2 fruit fly cellular contexts compared by ENCODE assay signal in genomic region chr3R:16847245-16847644, dm6.
A peak's percentile ranks its signal among the peaks of the same experiment; 100 is the strongest.
TF ChIP-seq lines count a peak whose summit lies in the region.

No protein-coding gene starts in this region.

TF ChIP-seq in whole organism, embryonic, 481 proteins besides CTCF, POLR2A, EP300 and RAD21 (continued from another document and continues in another):
- TF ChIP-seq ase (GFP tag; IDR thresholded peaks at IDR 0.05; lab: Robert Waterston, UW) (peak; percentile 49; the same call in 1 of the 3 replicates), stwl (tag; optimal IDR thresholded peaks at IDR 0.05; lab: Kevin White, UChicago) (no peak), pb (GFP tag; optimal IDR thresholded peaks at IDR 0.05; lab: Kevin White, UChicago) (peak; percentile 54), onecut (GFP tag; IDR thresholded peaks at IDR 0.05; lab: Robert Waterston, UW) (peak; percentile 33; the same call in 1 of the 2 replicates), trem (tag; optimal IDR thresholded peaks at IDR 0.05; lab: Kevin White, UChicago) (no peak), bbx (GFP tag; IDR thresholded peaks at IDR 0.05; lab: Robert Waterston, UW; ENCODE audit: partially characterized antibody) (peak; percentile 75), Fer2 (tag; optimal IDR thresholded peaks at IDR 0.05; lab: Kevin White, UChicago) (no peak), eyg (GFP tag; optimal IDR thresholded peaks at IDR 0.05; lab: Kevin White, UChicago) (no peak), bowl (GFP tag; IDR thresholded peaks at IDR 0.05; lab: Robert Waterston, UW) (peak; percentile 60; the same call in 1 of the 2 replicates), CG15269 (tag; optimal IDR thresholded peaks at IDR 0.05; lab: Kevin White, UChicago) (no peak), CG17361 (GFP tag; IDR thresholded peaks at IDR 0.05; lab: Robert Waterston, UW) (no peak), Taf1 (GFP tag; IDR thresholded peaks at IDR 0.05; lab: Robert Waterston, UW) (no peak), CG8388 (GFP tag; optimal IDR thresholded peaks at IDR 0.05; lab: Kevin White, UChicago) (peak; percentile 4), MTF-1 (GFP tag; optimal IDR thresholded peaks at IDR 0.05; lab: Kevin White, UChicago; ENCODE audit: borderline replicate concordance) (no peak), ken (GFP tag; IDR thresholded peaks at IDR 0.05; lab: Robert Waterston, UW) (0 out of 3 replicates have a peak, but pooled peaks have one; percentile 32), Ets97D (GFP tag; optimal IDR thresholded peaks at IDR 0.05; lab: Kevin White, UChicago) (no peak), ewg (GFP tag; optimal IDR thresholded peaks at IDR 0.05; lab: Kevin White, UChicago) (peak; percentile 99), Usf (GFP tag; optimal IDR thresholded peaks at IDR 0.05; lab: Kevin White, UChicago) (no peak), CG8924 (tag; optimal IDR thresholded peaks at IDR 0.05; lab: Kevin White, UChicago) (peak; percentile 24), PHDP (tag; optimal IDR thresholded peaks at IDR 0.05; lab: Kevin White, UChicago) (no peak), trh (GFP tag; optimal IDR thresholded peaks at IDR 0.05; lab: Kevin White, UChicago) (no peak), Xrp1 (GFP tag; IDR thresholded peaks at IDR 0.05; lab: Robert Waterston, UW) (0 out of 2 replicates have a peak, but pooled peaks have one; percentile 20), wor (GFP tag; IDR thresholded peaks at IDR 0.05; lab: Robert Waterston, UW) (no peak), scrt (GFP tag; optimal IDR thresholded peaks at IDR 0.05; lab: Kevin White, UChicago) (peak; percentile 46), CG17829 (tag; optimal IDR thresholded peaks at IDR 0.05; lab: Kevin White, UChicago) (peak; percentile 49), lmd (GFP tag; IDR thresholded peaks at IDR 0.05; lab: Robert Waterston, UW) (no peak), gcm (GFP tag; optimal IDR thresholded peaks at IDR 0.05; lab: Kevin White, UChicago) (peak; percentile 19), jigr1 (GFP tag; IDR thresholded peaks at IDR 0.05; lab: Robert Waterston, UW) (no peak), Ada2b (GFP tag; IDR thresholded peaks at IDR 0.05; lab: Robert Waterston, UW) (peak; percentile 34; the same call in 1 of the 2 replicates), chm (GFP tag; IDR thresholded peaks at IDR 0.05; lab: Robert Waterston, UW) (0 out of 2 replicates have a peak, but pooled peaks have one; percentile 58), CG11247 (GFP tag; IDR thresholded peaks at IDR 0.05; lab: Robert Waterston, UW) (no peak), Nf-YA (GFP tag; IDR thresholded peaks at IDR 0.05; lab: Robert Waterston, UW) (peak; percentile 77), pum (GFP tag; optimal IDR thresholded peaks at IDR 0.05; lab: Kevin White, UChicago) (no peak), HLH4C (GFP tag; IDR thresholded peaks at IDR 0.05; lab: Robert Waterston, UW; ENCODE audit: partially characterized antibody) (peak; percentile 47; the same call in 2 of the 3 replicates), CG6854 (GFP tag; optimal IDR thresholded peaks at IDR 0.05; lab: Kevin White, UChicago) (no peak), oc (tag; optimal IDR thresholded peaks at IDR 0.05; lab: Kevin White, UChicago) (peak; percentile 23), CG1602 (GFP tag; optimal IDR thresholded peaks at IDR 0.05; lab: Kevin White, UChicago) (no peak), crol (GFP tag; IDR thresholded peaks at IDR 0.05; lab: Robert Waterston, UW) (peak; percentile 57), CG4707 (GFP tag; optimal IDR thresholded peaks at IDR 0.05; lab: Kevin White, UChicago) (no peak), gce (GFP tag; IDR thresholded peaks at IDR 0.05; lab: Robert Waterston, UW) (peak; percentile 13; the same call in 1 of the 3 replicates), CG10321 (GFP tag; IDR thresholded peaks at IDR 0.05; lab: Robert Waterston, UW) (peak; percentile 100), ftz-f1 (GFP tag; optimal IDR thresholded peaks at IDR 0.05; lab: Kevin White, UChicago) (peak; percentile 28), twi (tag; optimal IDR thresholded peaks at IDR 0.05; lab: Kevin White, UChicago) (peak; percentile 46), CG10274 (GFP tag; optimal IDR thresholded peaks at IDR 0.05; lab: Kevin White, UChicago) (no peak), CG11560 (tag; IDR thresholded peaks at IDR 0.05; lab: Robert Waterston, UW) (no peak), gro (GFP tag; optimal IDR thresholded peaks at IDR 0.05; lab: Kevin White, UChicago) (no peak), gsb-n (tag; optimal IDR thresholded peaks at IDR 0.05; lab: Kevin White, UChicago) (peak; percentile 44), Dp (GFP tag; optimal IDR thresholded peaks at IDR 0.05; lab: Kevin White, UChicago) (no peak), grn (GFP tag; optimal IDR thresholded peaks at IDR 0.05; lab: Kevin White, UChicago) (no peak), bcd (GFP tag; optimal IDR thresholded peaks at IDR 0.05; lab: Kevin White, UChicago) (peak; percentile 7), sisA (GFP tag; IDR thresholded peaks at IDR 0.05; lab: Robert Waterston, UW) (no peak), CG12391 (tag; optimal IDR thresholded peaks at IDR 0.05; lab: Kevin White, UChicago) (no peak), Deaf1 (tag; optimal IDR thresholded peaks at IDR 0.05; lab: Kevin White, UChicago) (peak; percentile 73), CG16813 (GFP tag; IDR thresholded peaks at IDR 0.05; lab: Robert Waterston, UW; ENCODE audit: partially characterized antibody) (peak; percentile 38; the same call in 1 of the 3 replicates), CG3163 (GFP tag; optimal IDR thresholded peaks at IDR 0.05; lab: Kevin White, UChicago) (peak; percentile 15), Med (GFP tag; lab: Kevin White, UChicago) (peak; percentile 87), CG12744 (GFP tag; optimal IDR thresholded peaks at IDR 0.05; lab: Kevin White, UChicago) (no peak), Optix (GFP tag; IDR thresholded peaks at IDR 0.05; lab: Robert Waterston, UW) (peak; percentile 23; the same call in 1 of the 3 replicates), Side (GFP tag; optimal IDR thresholded peaks at IDR 0.05; lab: Kevin White, UChicago) (no peak), CG2678 (tag; optimal IDR thresholded peaks at IDR 0.05; lab: Kevin White, UChicago) (no peak), CG18476 (GFP tag; optimal IDR thresholded peaks at IDR 0.05; lab: Kevin White, UChicago) (no peak), CG4424 (GFP tag; optimal IDR thresholded peaks at IDR 0.05; lab: Kevin White, UChicago) (no peak), CG12104 (GFP tag; optimal IDR thresholded peaks at IDR 0.05; lab: Kevin White, UChicago) (no peak), CG10654 (GFP tag; optimal IDR thresholded peaks at IDR 0.05; lab: Kevin White, UChicago) (no peak), CG6175 (GFP tag; IDR thresholded peaks at IDR 0.05; lab: Robert Waterston, UW) (0 out of 3 replicates have a peak, but pooled peaks have one; percentile 57)

TF ChIP-seq in whole organism, prepupa, 60 proteins besides CTCF, POLR2A, EP300 and RAD21 (continued from another document):
- TF ChIP-seq CG6163 (GFP tag; IDR thresholded peaks at IDR 0.05; lab: Robert Waterston, UW): peak; percentile 68
- no peak for TF ChIP-seq CG8319 (GFP tag; optimal IDR thresholded peaks at IDR 0.05; lab: Kevin White, UChicago)
- no peak for TF ChIP-seq CG10669 (GFP tag; optimal IDR thresholded peaks at IDR 0.05; lab: Kevin White, UChicago)
- TF ChIP-seq net (GFP tag; optimal IDR thresholded peaks at IDR 0.05; lab: Kevin White, UChicago): no peak
- TF ChIP-seq achi (GFP tag; optimal IDR thresholded peaks at IDR 0.05; lab: Kevin White, UChicago): no peak
TF ChIP-seq in whole organism, prepupa: peak in this region for 4.
